Fruit fly (Drosophila melanogaster) whole organism, prepupa: ENCODE measurements around the gene Arf1.
A peak's percentile ranks its signal among the peaks of the same experiment; 100 is the strongest.

ENCODE experiments used
- CG10631 ChIP-seq: fragments of 200-800 bp; sonication (Bioruptor generic); optimal IDR thresholded peaks from 2 replicates; lab custom pipeline; 2016; ENCODE audit warnings: missing biosample characterization, missing genetic modification characterization
- CG3032 ChIP-seq: fragments of 200-800 bp; optimal IDR thresholded peaks from 2 replicates; lab custom pipeline; 2019; ENCODE audit warnings: missing biosample characterization, mild to moderate bottlenecking, missing genetic modification characterization, moderate library complexity
- CG6792 ChIP-seq: fragments of 200-800 bp; sonication (Bioruptor generic); optimal IDR thresholded peaks from 3 replicates; lab custom pipeline; 2016; ENCODE audit warnings: missing biosample characterization, missing genetic modification characterization
- CG6854 ChIP-seq: fragments of 200-800 bp; sonication (Bioruptor generic); optimal IDR thresholded peaks from 2 replicates; lab custom pipeline; 2017; ENCODE audit warnings: missing biosample characterization, mild to moderate bottlenecking, missing genetic modification characterization
- Hr4 ChIP-seq: fragments of 200-800 bp; sonication (Bioruptor generic); optimal IDR thresholded peaks from 3 replicates; lab custom pipeline; 2016; ENCODE audit warnings: missing biosample characterization, missing genetic modification characterization
- Sox14 ChIP-seq: fragments of 200-800 bp; sonication (Bioruptor generic); optimal IDR thresholded peaks from 3 replicates; lab custom pipeline; 2016; ENCODE audit warnings: missing biosample characterization, missing genetic modification characterization

DNA sequence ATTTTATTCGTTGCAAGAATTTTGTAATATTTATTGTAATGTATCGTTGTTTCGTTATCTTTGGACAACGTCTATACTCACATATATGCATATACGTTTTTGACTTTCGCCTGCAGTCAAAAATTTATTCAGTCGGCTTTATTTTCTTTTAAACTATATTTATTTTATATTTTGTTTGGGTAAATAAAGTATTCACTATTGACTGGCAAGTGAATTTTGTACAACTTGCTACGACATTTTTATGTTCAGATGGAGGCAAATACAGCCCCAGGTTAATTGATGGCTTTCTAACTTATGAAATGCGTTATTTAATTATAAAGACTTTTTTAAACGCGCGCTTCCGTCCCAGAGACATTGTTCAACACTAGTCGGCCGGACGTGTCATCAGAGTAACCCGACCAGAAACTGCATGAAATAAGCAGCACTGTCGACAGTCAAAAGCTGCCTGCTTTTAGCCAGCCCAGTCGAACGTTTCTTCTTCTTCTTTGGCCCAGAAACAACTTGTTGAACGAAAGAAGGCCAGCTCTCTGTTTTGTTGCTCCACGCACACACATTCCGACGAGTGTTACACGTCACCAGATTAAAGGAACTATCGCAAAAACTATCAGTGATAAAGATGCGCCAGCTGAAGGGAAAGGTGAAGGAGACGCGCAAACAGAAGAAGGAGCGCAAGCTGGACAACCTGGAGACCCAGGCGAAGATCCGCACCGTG lies 8.5 kb downstream of the Arf1 start, which contains the start of gene CG33169:
- TF ChIP-seq CG3032 (tag; lab: Kevin White, UChicago) (peak; percentile 46), Hr4 (no peak), Sox14 (GFP tag; lab: Kevin White, UChicago) (peak; percentile 77), CG6792 (peak; percentile 48), CG6854 (peak; percentile 36), CG10631 (GFP tag; lab: Kevin White, UChicago) (peak; percentile 54)
